Worm (Caenorhabditis elegans) whole organism, L3 larva: Measurements from ENCODE around the gene F22F4.4.

Source experiments
- ceh-82 ChIP-seq: fragments of 150-350 bp; optimal IDR thresholded peaks from 2 replicates; lab custom pipeline; 2014; ENCODE audit warnings: missing biosample characterization, missing genetic modification characterization
- elt-3 ChIP-seq, 3 experiments: fragments of 150-350 bp in 1 of 3; sonication (generic microtip) in 2 of 3; optimal IDR thresholded peaks; 2 replicates in 2 of 3; 4 replicates in 1 of 3; lab custom pipeline; 2014 to 2017; ENCODE audit warnings: missing biosample characterization in 3 of 3, missing genetic modification characterization in 3 of 3
- lin-15B ChIP-seq: fragments of 150-350 bp; optimal IDR thresholded peaks from 2 replicates; lab custom pipeline; 2014; ENCODE audit warnings: missing biosample characterization, missing genetic modification characterization
- nhr-237 ChIP-seq: fragments of 150-350 bp; optimal IDR thresholded peaks from 2 replicates; lab custom pipeline; 2014; ENCODE audit warnings: missing biosample characterization, missing genetic modification characterization
- unc-39 ChIP-seq: sonication (generic microtip); optimal IDR thresholded peaks from 4 replicates; lab custom pipeline; 2017; ENCODE audit warnings: missing biosample characterization, missing genetic modification characterization
- unc-62 ChIP-seq: fragments of 150-350 bp; sonication (generic microtip); optimal IDR thresholded peaks from 4 replicates; lab custom pipeline; 2014; ENCODE audit warnings: missing biosample characterization, missing genetic modification reagents, missing genetic modification characterization

DNA sequence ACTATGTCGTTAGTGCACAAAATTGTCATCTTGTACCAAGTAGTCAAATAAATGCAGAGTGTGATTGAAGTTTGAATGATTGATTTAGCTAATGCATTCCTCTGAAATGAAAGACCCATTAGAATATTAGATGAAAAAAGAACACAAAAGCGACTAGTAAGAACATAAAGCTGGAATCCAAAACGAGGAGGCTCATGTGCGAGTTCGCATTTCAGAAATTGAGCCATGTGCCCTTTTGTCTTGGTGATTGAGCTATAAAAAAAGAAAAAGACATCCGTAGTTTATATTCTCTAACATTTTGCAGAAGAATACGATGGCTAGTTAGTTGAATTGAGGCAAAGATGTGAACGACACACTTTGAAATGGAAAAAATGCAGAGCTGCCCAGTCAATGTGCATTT, at the start of gene F22F4.4:
- TF ChIP-seq unc-39 (tag; lab: Kevin White, UChicago): no peak
- no peak for TF ChIP-seq lin-15B
- no peak for TF ChIP-seq unc-62 (GFP tag; lab: Kevin White, UChicago)
- no peak for TF ChIP-seq elt-3 (tag; optimal IDR thresholded peaks at IDR 0.05; lab: Kevin White, UChicago)
- TF ChIP-seq ceh-82 (tag; lab: Kevin White, UChicago): no peak
- TF ChIP-seq nhr-237 (tag; lab: Kevin White, UChicago): no peak
